Fruit fly (Drosophila melanogaster) whole organism, prepupa: Measurements from ENCODE around the gene Ac78C.

Source experiments
- Blimp-1 ChIP-seq: fragments of 200-800 bp; sonication (Bioruptor generic); optimal IDR thresholded peaks from 3 replicates; lab custom pipeline; 2017; ENCODE audit warnings: missing biosample characterization, missing genetic modification characterization, mild to moderate bottlenecking, moderate library complexity, missing genetic modification reagents
- CG10669 ChIP-seq: fragments of 200-800 bp; sonication (Bioruptor generic); optimal IDR thresholded peaks from 3 replicates; lab custom pipeline; 2018; ENCODE audit warnings: missing biosample characterization, mild to moderate bottlenecking, missing genetic modification characterization, moderate library complexity
- CG11294 ChIP-seq: fragments of 200-800 bp; sonication (Bioruptor generic); IDR thresholded peaks from 2 replicates; pipeline ENCODE4 v1.3.6; 2022; ENCODE audit warnings: missing biosample characterization, missing genetic modification characterization
- CG11762 ChIP-seq: fragments of 200-800 bp; sonication (Bioruptor generic); optimal IDR thresholded peaks from 3 replicates; lab custom pipeline; 2016; ENCODE audit warnings: missing biosample characterization, missing genetic modification characterization; ENCODE audit not compliant: insufficient read depth
- CG11902 ChIP-seq: fragments of 200-800 bp; sonication (Bioruptor generic); optimal IDR thresholded peaks from 3 replicates; lab custom pipeline; 2016; ENCODE audit warnings: missing biosample characterization, missing genetic modification characterization
- CG15336 ChIP-seq: fragments of 200-800 bp; sonication (Bioruptor generic); IDR thresholded peaks from 2 replicates; pipeline ENCODE4 v1.3.6; 2022; ENCODE audit warnings: missing biosample characterization, missing genetic modification characterization
- CG1621 ChIP-seq: fragments of 200-800 bp; sonication (Bioruptor generic); optimal IDR thresholded peaks from 3 replicates; lab custom pipeline; 2018; ENCODE audit warnings: missing biosample characterization, mild to moderate bottlenecking, missing genetic modification characterization
- CG16779 ChIP-seq: fragments of 200-800 bp; sonication (Bioruptor generic); optimal IDR thresholded peaks from 3 replicates; lab custom pipeline; 2017; ENCODE audit warnings: missing biosample characterization, mild to moderate bottlenecking, missing genetic modification characterization
- CG32006 ChIP-seq: fragments of 200-800 bp; sonication (Bioruptor generic); optimal IDR thresholded peaks from 3 replicates; lab custom pipeline; 2017; ENCODE audit warnings: missing biosample characterization, mild to moderate bottlenecking, missing genetic modification characterization
- CG34406 ChIP-seq: fragments of 200-800 bp; sonication (Bioruptor generic); optimal IDR thresholded peaks from 3 replicates; lab custom pipeline; 2016; ENCODE audit warnings: missing biosample characterization, missing genetic modification characterization
- CG3919 ChIP-seq: fragments of 200-800 bp; sonication (Bioruptor generic); optimal IDR thresholded peaks from 3 replicates; lab custom pipeline; 2016; ENCODE audit warnings: missing biosample characterization, missing genetic modification characterization
- CG4318 ChIP-seq: fragments of 200-800 bp; sonication (Bioruptor generic); optimal IDR thresholded peaks from 3 replicates; lab custom pipeline; 2017; ENCODE audit warnings: missing biosample characterization, mild to moderate bottlenecking, missing genetic modification characterization
- CG6163 ChIP-seq: fragments of 200-800 bp; sonication (Bioruptor generic); IDR thresholded peaks from 3 replicates; pipeline ENCODE4 v1.3.6; 2022; ENCODE audit warnings: missing biosample characterization, missing genetic modification characterization
- CG6276 ChIP-seq: fragments of 200-800 bp; sonication (Bioruptor generic); optimal IDR thresholded peaks from 2 replicates; lab custom pipeline; 2017; ENCODE audit warnings: missing biosample characterization, mild to moderate bottlenecking, missing genetic modification characterization
- CG6792 ChIP-seq: fragments of 200-800 bp; sonication (Bioruptor generic); optimal IDR thresholded peaks from 3 replicates; lab custom pipeline; 2016; ENCODE audit warnings: missing biosample characterization, missing genetic modification characterization
- CG6808 ChIP-seq: fragments of 200-800 bp; sonication (Bioruptor generic); optimal IDR thresholded peaks from 3 replicates; lab custom pipeline; 2017; ENCODE audit warnings: missing biosample characterization, missing genetic modification characterization, mild to moderate bottlenecking, moderate library complexity, missing genetic modification reagents
- CG6854 ChIP-seq: fragments of 200-800 bp; sonication (Bioruptor generic); optimal IDR thresholded peaks from 2 replicates; lab custom pipeline; 2017; ENCODE audit warnings: missing biosample characterization, mild to moderate bottlenecking, missing genetic modification characterization
- CG7368 ChIP-seq: fragments of 200-800 bp; sonication (Bioruptor generic); optimal IDR thresholded peaks from 3 replicates; lab custom pipeline; 2016; ENCODE audit warnings: missing biosample characterization, missing genetic modification characterization
- CG8119 ChIP-seq: fragments of 200-800 bp; sonication (Bioruptor generic); IDR thresholded peaks from 3 replicates; pipeline ENCODE4 v1.3.6; 2022; ENCODE audit warnings: missing biosample characterization, missing genetic modification characterization
- CG8632 ChIP-seq: fragments of 200-800 bp; sonication (Bioruptor generic); optimal IDR thresholded peaks from 3 replicates; lab custom pipeline; 2016; ENCODE audit warnings: missing biosample characterization, missing genetic modification characterization
- CG9139 ChIP-seq: fragments of 200-800 bp; sonication (Bioruptor generic); optimal IDR thresholded peaks from 3 replicates; lab custom pipeline; 2017; ENCODE audit warnings: missing biosample characterization, mild to moderate bottlenecking, missing genetic modification characterization
- Eip75B ChIP-seq: fragments of 200-800 bp; sonication (Bioruptor generic); optimal IDR thresholded peaks from 3 replicates; lab custom pipeline; 2016; ENCODE audit warnings: missing biosample characterization, missing genetic modification characterization
- Eip78C ChIP-seq: fragments of 200-800 bp; sonication (Bioruptor generic); peaks from one replicate; lab custom pipeline; 2016; ENCODE audit warnings: missing biosample characterization, missing genetic modification characterization
- Eip93F ChIP-seq: fragments of 200-800 bp; sonication (Bioruptor generic); optimal IDR thresholded peaks from 2 replicates; lab custom pipeline; 2016; ENCODE audit warnings: missing biosample characterization, mild to moderate bottlenecking, missing genetic modification characterization
- Ets96B ChIP-seq: fragments of 200-800 bp; optimal IDR thresholded peaks from 2 replicates; lab custom pipeline; 2019; ENCODE audit warnings: missing biosample characterization, mild to moderate bottlenecking, missing genetic modification characterization, moderate library complexity
- Gug ChIP-seq: fragments of 200-800 bp; sonication (Bioruptor generic); IDR thresholded peaks from 2 replicates; pipeline ENCODE4 v1.3.6; 2022; ENCODE audit warnings: missing biosample characterization, missing genetic modification characterization
- Hr38 ChIP-seq: sonication (Bioruptor generic); optimal IDR thresholded peaks from 2 replicates; lab custom pipeline; 2016; ENCODE audit warnings: missing biosample characterization, missing genetic modification characterization
- Hr39 ChIP-seq: fragments of 200-800 bp; sonication (Bioruptor generic); optimal IDR thresholded peaks from 2 replicates; lab custom pipeline; 2016; ENCODE audit warnings: missing biosample characterization, missing genetic modification characterization
- Hr4 ChIP-seq: fragments of 200-800 bp; sonication (Bioruptor generic); optimal IDR thresholded peaks from 3 replicates; lab custom pipeline; 2016; ENCODE audit warnings: missing biosample characterization, missing genetic modification characterization
- Lpt ChIP-seq: fragments of 200-800 bp; sonication (Bioruptor generic); optimal IDR thresholded peaks from 3 replicates; lab custom pipeline; 2016; ENCODE audit warnings: missing biosample characterization, missing genetic modification characterization
- Met ChIP-seq: fragments of 200-800 bp; sonication (Bioruptor generic); optimal IDR thresholded peaks from 3 replicates; lab custom pipeline; 2016; ENCODE audit warnings: missing biosample characterization, missing genetic modification characterization
- OdsH ChIP-seq: fragments of 200-800 bp; sonication (Bioruptor generic); optimal IDR thresholded peaks from 3 replicates; lab custom pipeline; 2016; ENCODE audit warnings: missing biosample characterization, missing genetic modification characterization
- Smox ChIP-seq: fragments of 200-800 bp; sonication (Bioruptor generic); optimal IDR thresholded peaks from 3 replicates; lab custom pipeline; 2016; ENCODE audit warnings: missing biosample characterization, missing genetic modification characterization
- Sox102F ChIP-seq: fragments of 200-800 bp; sonication (Bioruptor generic); optimal IDR thresholded peaks from 2 replicates; lab custom pipeline; 2016; ENCODE audit warnings: missing biosample characterization, mild to moderate bottlenecking, missing genetic modification characterization
- Sox14 ChIP-seq: fragments of 200-800 bp; sonication (Bioruptor generic); optimal IDR thresholded peaks from 3 replicates; lab custom pipeline; 2016; ENCODE audit warnings: missing biosample characterization, missing genetic modification characterization
- Sox15 ChIP-seq: fragments of 200-800 bp; sonication (Bioruptor generic); optimal IDR thresholded peaks from 3 replicates; lab custom pipeline; 2016; ENCODE audit warnings: missing biosample characterization, missing genetic modification characterization
- achi ChIP-seq: fragments of 200-800 bp; sonication (Bioruptor generic); optimal IDR thresholded peaks from 3 replicates; lab custom pipeline; 2016; ENCODE audit warnings: missing biosample characterization, missing genetic modification characterization
- acj6 ChIP-seq: fragments of 200-800 bp; sonication (Bioruptor generic); optimal IDR thresholded peaks from 3 replicates; lab custom pipeline; 2016; ENCODE audit warnings: missing biosample characterization, missing genetic modification characterization
- cyc ChIP-seq: fragments of 200-800 bp; sonication (Bioruptor generic); optimal IDR thresholded peaks from 3 replicates; lab custom pipeline; 2016; ENCODE audit warnings: missing biosample characterization, missing genetic modification characterization
- dac ChIP-seq: fragments of 200-800 bp; sonication (Bioruptor generic); optimal IDR thresholded peaks from 2 replicates; lab custom pipeline; 2017; ENCODE audit warnings: missing biosample characterization, mild to moderate bottlenecking, missing genetic modification characterization
- dsx ChIP-seq: fragments of 200-800 bp; optimal IDR thresholded peaks from 3 replicates; lab custom pipeline; 2019; ENCODE audit warnings: missing biosample characterization, mild to moderate bottlenecking, missing genetic modification characterization, moderate library complexity; ENCODE audit not compliant: poor library complexity, severe bottlenecking
- eg ChIP-seq: fragments of 200-800 bp; sonication (Bioruptor generic); IDR thresholded peaks from 3 replicates; pipeline ENCODE4 v1.3.6; 2022; ENCODE audit warnings: missing biosample characterization, missing genetic modification characterization
- esn ChIP-seq: fragments of 200-800 bp; sonication (Bioruptor generic); optimal IDR thresholded peaks from 2 replicates; lab custom pipeline; 2016; ENCODE audit warnings: missing biosample characterization, mild to moderate bottlenecking, missing genetic modification characterization, moderate library complexity
- fd59A ChIP-seq: fragments of 200-800 bp; sonication (Bioruptor generic); optimal IDR thresholded peaks from 2 replicates; lab custom pipeline; 2017; ENCODE audit warnings: missing biosample characterization, mild to moderate bottlenecking, missing genetic modification characterization, missing genetic modification reagents
- fd85E ChIP-seq: fragments of 200-800 bp; sonication (Bioruptor generic); optimal IDR thresholded peaks from 3 replicates; lab custom pipeline; 2016; ENCODE audit warnings: missing biosample characterization, missing genetic modification characterization
- fkh ChIP-seq: fragments of 200-800 bp; sonication (Bioruptor generic); optimal IDR thresholded peaks from 3 replicates; lab custom pipeline; 2017; ENCODE audit warnings: missing biosample characterization, mild to moderate bottlenecking, missing genetic modification characterization, moderate library complexity
- lz ChIP-seq: fragments of 200-800 bp; sonication (Bioruptor generic); optimal IDR thresholded peaks from 3 replicates; lab custom pipeline; 2016; ENCODE audit warnings: missing biosample characterization, missing genetic modification characterization
- pdm3 ChIP-seq: fragments of 200-800 bp; sonication (Bioruptor generic); optimal IDR thresholded peaks from 3 replicates; lab custom pipeline; 2016; ENCODE audit warnings: missing biosample characterization, missing genetic modification characterization
- salr ChIP-seq, 2 experiments: fragments of 200-800 bp; sonication (Bioruptor generic); optimal IDR thresholded peaks; 3 replicates each; lab custom pipeline; 2016 to 2018; ENCODE audit warnings: missing biosample characterization in 2 of 2, missing genetic modification characterization in 2 of 2, mild to moderate bottlenecking in 1 of 2
- spab ChIP-seq: fragments of 200-800 bp; sonication (Bioruptor generic); optimal IDR thresholded peaks from 2 replicates; lab custom pipeline; 2017; ENCODE audit warnings: missing biosample characterization, mild to moderate bottlenecking, missing genetic modification characterization, missing genetic modification reagents
- ss ChIP-seq, 2 experiments: fragments of 200-800 bp; sonication (Bioruptor generic); optimal IDR thresholded peaks; 2 replicates in 1 of 2; 3 replicates in 1 of 2; lab custom pipeline; 2017 to 2018; ENCODE audit warnings: mild to moderate bottlenecking in 2 of 2, missing biosample characterization in 2 of 2, missing genetic modification characterization in 2 of 2, moderate library complexity in 1 of 2
- svp ChIP-seq: fragments of 200-800 bp; sonication (Bioruptor generic); peaks from one replicate; lab custom pipeline; 2016; ENCODE audit warnings: missing biosample characterization, missing genetic modification characterization
- topi ChIP-seq: fragments of 200-800 bp; sonication (Bioruptor generic); optimal IDR thresholded peaks from 3 replicates; lab custom pipeline; 2016; ENCODE audit warnings: missing biosample characterization, missing genetic modification characterization

Ac78C gene

DNA sequence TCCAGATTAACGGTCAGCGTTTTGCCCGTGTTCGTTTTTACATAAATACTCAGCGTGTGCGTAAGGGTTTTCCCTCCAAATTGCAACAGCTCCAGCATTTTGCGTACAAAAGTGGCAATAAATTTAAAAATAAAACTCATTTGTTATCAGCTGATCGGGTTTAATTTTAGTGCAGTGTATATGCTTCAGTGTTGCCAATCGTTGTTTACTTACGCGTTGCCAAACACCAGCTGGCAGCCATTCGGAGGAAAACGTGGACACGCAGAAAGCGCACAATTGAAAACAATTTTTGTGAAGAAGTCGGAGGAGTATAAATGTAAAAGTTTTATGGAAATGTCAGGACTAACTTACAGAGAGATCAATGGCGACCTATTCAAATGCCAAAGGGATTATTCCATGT, 24.8 kb upstream of the Ac78C start, which contains the start of the genes Targ3 and park:
TSS of gene Targ3 (plus strand) at position 269 of the 400 bp plus-strand sequence.
TSS of gene park (minus strand) at position 291 of the 400 bp plus-strand sequence.
- TF ChIP-seq CG32006 (GFP tag; lab: Kevin White, UChicago) = peak; percentile 1
- TF ChIP-seq fkh = peak; percentile 100
- TF ChIP-seq CG16779 (tag; lab: Kevin White, UChicago) = no peak
- TF ChIP-seq CG6808 (GFP tag; lab: Kevin White, UChicago) = no peak
- TF ChIP-seq CG11902 = no peak
- no peak for TF ChIP-seq CG7368 (GFP tag; lab: Kevin White, UChicago)
- TF ChIP-seq Sox14 (GFP tag; lab: Kevin White, UChicago) = peak; percentile 40
- TF ChIP-seq topi (GFP tag; lab: Kevin White, UChicago) = no peak
- no peak for TF ChIP-seq CG11762 (GFP tag; lab: Kevin White, UChicago)
- TF ChIP-seq CG15336 = no peak
- TF ChIP-seq Ets96B (tag; lab: Kevin White, UChicago) = no peak
- peak; percentile 22 for TF ChIP-seq achi (GFP tag; lab: Kevin White, UChicago)
- TF ChIP-seq Hr38 = no peak
- TF ChIP-seq CG6792 = no peak
- no peak for TF ChIP-seq cyc (GFP tag; lab: Kevin White, UChicago)
- TF ChIP-seq Blimp-1 (GFP tag; lab: Kevin White, UChicago) = no peak
- peak; percentile 30 for TF ChIP-seq Sox102F
- TF ChIP-seq Hr39 = peak; percentile 56
- no peak for TF ChIP-seq CG9139 (GFP tag; lab: Kevin White, UChicago)
- TF ChIP-seq ss (GFP tag; optimal IDR thresholded peaks at IDR 0.05; lab: Kevin White, UChicago) = no peak
- no peak for TF ChIP-seq Lpt (GFP tag; lab: Kevin White, UChicago)
- no peak for TF ChIP-seq Eip75B (GFP tag; lab: Kevin White, UChicago)
- TF ChIP-seq lz = peak; percentile 7
- peak; percentile 54 for TF ChIP-seq esn (GFP tag; lab: Kevin White, UChicago)
- TF ChIP-seq CG8119 (GFP tag; lab: Robert Waterston, UW) = no peak
- no peak for TF ChIP-seq spab
- no peak for TF ChIP-seq CG6276 (GFP tag; lab: Kevin White, UChicago)
- TF ChIP-seq CG6854 (GFP tag; lab: Kevin White, UChicago) = no peak
- TF ChIP-seq Sox15 = no peak
- no peak for TF ChIP-seq CG3919 (GFP tag; lab: Kevin White, UChicago)
- no peak for TF ChIP-seq salr (GFP tag; optimal IDR thresholded peaks at IDR 0.05; lab: Kevin White, UChicago)
- no peak for TF ChIP-seq fd85E (GFP tag; lab: Kevin White, UChicago)
- TF ChIP-seq Met = no peak
- no peak for TF ChIP-seq svp
- TF ChIP-seq Smox (GFP tag; lab: Kevin White, UChicago) = peak; percentile 24
- peak; percentile 13 for TF ChIP-seq Hr4
- TF ChIP-seq CG10669 (GFP tag; lab: Kevin White, UChicago) = no peak
- TF ChIP-seq Gug (GFP tag; lab: Robert Waterston, UW) = no peak
- TF ChIP-seq CG34406 (GFP tag; lab: Kevin White, UChicago) = peak; percentile 25
- peak; percentile 31 for TF ChIP-seq pdm3 (GFP tag; lab: Kevin White, UChicago)
- peak; percentile 39 for TF ChIP-seq acj6
- TF ChIP-seq eg = no peak
- TF ChIP-seq dsx (GFP tag; lab: Kevin White, UChicago) = no peak
- no peak for TF ChIP-seq CG11294 (GFP tag; lab: Robert Waterston, UW)
- peak; percentile 12; the same call in 1 of the 3 replicates for TF ChIP-seq CG6163
- no peak for TF ChIP-seq Eip93F (GFP tag; lab: Kevin White, UChicago)
- peak; percentile 33 for TF ChIP-seq Eip78C (GFP tag; lab: Kevin White, UChicago)
- TF ChIP-seq CG1621 (tag; lab: Kevin White, UChicago) = no peak
- TF ChIP-seq fd59A (GFP tag; lab: Kevin White, UChicago) = no peak
- TF ChIP-seq CG8632 (GFP tag; lab: Kevin White, UChicago) = no peak
- peak; percentile 31 for TF ChIP-seq OdsH
- TF ChIP-seq CG4318 (GFP tag; lab: Kevin White, UChicago) = no peak
- TF ChIP-seq dac (GFP tag; lab: Kevin White, UChicago) = no peak
